Worm (Caenorhabditis elegans) whole organism, dauer: ENCODE measurements around the gene delm-1.

Source experiments
- unc-62 ChIP-seq: sonication (generic microtip); optimal IDR thresholded peaks from 2 replicates; lab custom pipeline; 2017; ENCODE audit warnings: missing biosample characterization, missing genetic modification reagents, missing genetic modification characterization

delm-1 gene

DNA sequence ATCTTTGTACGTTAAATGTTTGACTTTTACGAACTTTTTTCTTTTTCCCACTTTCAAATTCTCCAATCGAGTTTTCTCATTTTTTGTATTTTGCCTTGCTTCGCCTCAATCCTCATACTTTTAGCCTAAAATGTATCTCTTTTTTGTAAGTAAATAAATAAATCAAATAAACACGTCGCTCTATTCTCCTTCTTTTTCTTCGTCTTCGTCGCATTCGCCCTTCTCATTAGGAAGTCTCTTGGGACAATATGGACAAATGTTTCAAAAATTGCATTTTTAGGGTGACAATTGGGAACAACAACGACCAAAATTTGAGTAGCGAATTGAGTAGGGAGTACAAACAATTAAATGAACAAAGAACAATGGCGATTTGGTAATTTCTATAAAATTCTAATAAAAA, 43.3 kb downstream of the delm-1 start:
- TF ChIP-seq unc-62 = no peak

DNA sequence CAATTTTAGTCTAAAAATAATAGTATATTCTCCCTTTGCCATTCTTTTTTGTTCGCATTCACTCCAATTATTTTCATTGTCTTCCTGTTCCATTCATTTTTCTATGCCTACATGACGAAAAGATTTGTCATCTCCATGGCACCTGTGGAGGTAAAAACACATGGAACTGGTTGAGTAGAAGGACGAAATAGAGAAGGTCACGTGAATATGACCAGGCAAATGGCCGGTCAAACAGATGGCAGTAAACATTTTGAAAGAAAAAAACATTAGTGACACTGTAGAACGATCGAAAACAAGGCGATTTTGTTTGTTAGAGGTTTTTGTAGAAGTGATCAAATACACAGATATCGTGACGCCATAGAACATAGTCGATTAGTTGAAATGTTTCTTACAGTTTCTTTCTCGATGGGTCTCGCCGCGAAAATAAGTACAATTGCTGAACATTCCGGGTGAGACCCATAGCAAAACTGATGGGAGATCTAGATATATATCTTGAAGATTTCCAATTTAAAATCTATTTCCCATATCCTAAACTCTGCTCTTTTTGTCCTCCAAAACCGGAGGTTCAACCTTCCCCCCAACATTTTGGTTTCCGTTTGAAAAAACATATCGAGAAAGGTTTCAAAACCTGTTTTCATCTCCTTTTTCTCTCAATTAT, 44.6 kb downstream of the delm-1 start:
- no peak for TF ChIP-seq unc-62

DNA sequence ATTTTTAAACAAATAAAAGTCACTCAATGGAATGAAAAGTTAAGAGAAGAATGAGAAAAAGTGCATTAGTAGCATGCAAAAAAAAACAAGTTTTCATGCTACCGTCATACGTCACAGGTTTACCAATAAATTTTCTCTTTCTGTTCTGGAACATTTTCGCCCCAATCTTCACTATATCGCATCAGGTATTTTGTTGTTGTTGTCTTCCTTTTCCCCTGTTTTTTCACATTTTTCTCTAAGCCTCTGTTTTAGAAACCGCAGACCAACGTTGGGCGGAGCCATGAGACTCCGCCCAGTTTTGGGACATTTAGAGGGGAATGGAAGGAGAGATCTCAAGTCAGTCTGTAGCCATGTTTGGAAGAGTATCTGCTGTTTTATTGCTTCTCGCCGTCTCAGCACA, 47.0 kb downstream of the delm-1 start, which contains the start of gene msa-1:
TSS of gene msa-1 (plus strand) at position 301 of the 400 bp plus-strand sequence.
- no peak for TF ChIP-seq unc-62
